Fruit fly (Drosophila melanogaster) whole organism, embryonic: ENCODE results near the gene CG34267.
A peak's percentile ranks its signal among the peaks of the same experiment; 100 is the strongest.

Source experiments
- Aef1 ChIP-seq: fragments of 200-800 bp; sonication (Bioruptor generic); IDR thresholded peaks from 3 replicates; pipeline ENCODE4 v1.3.6; 2022; ENCODE audit warnings: missing biosample characterization, missing genetic modification characterization
- CG10209 ChIP-seq: fragments of 200-800 bp; sonication (Bioruptor generic); optimal IDR thresholded peaks from 3 replicates; lab custom pipeline; 2017; ENCODE audit warnings: missing biosample characterization, mild to moderate bottlenecking, missing genetic modification characterization, missing genetic modification reagents
- CG10462 ChIP-seq: fragments of 200-800 bp; sonication (Bioruptor generic); optimal IDR thresholded peaks from 2 replicates; lab custom pipeline; 2016; ENCODE audit warnings: missing biosample characterization, missing genetic modification characterization
- CG11504 ChIP-seq: fragments of 200-800 bp; sonication (Bioruptor generic); optimal IDR thresholded peaks from 3 replicates; lab custom pipeline; 2019; ENCODE audit warnings: missing biosample characterization, mild to moderate bottlenecking, missing genetic modification characterization, moderate library complexity
- CG14050 ChIP-seq: fragments of 200-800 bp; sonication (Bioruptor generic); IDR thresholded peaks from 3 replicates; pipeline ENCODE4 v1.3.6; 2022; ENCODE audit warnings: missing biosample characterization, missing genetic modification characterization
- CG14667 ChIP-seq: fragments of 200-800 bp; sonication (Bioruptor generic); IDR thresholded peaks from 2 replicates; pipeline ENCODE4 v1.3.6; 2022; ENCODE audit warnings: missing biosample characterization, missing genetic modification characterization
- CG1529 ChIP-seq: fragments of 200-800 bp; sonication (Bioruptor generic); optimal IDR thresholded peaks from 3 replicates; lab custom pipeline; 2018; ENCODE audit warnings: missing biosample characterization, missing genetic modification characterization
- CG15514 ChIP-seq: fragments of 200-800 bp; sonication (Bioruptor generic); optimal IDR thresholded peaks from 3 replicates; lab custom pipeline; 2017; ENCODE audit warnings: missing biosample characterization, missing genetic modification characterization, mild to moderate bottlenecking, moderate library complexity, missing genetic modification reagents
- CG1603 ChIP-seq: fragments of 200-800 bp; sonication (Bioruptor generic); optimal IDR thresholded peaks from 2 replicates; lab custom pipeline; 2019; ENCODE audit warnings: missing biosample characterization, mild to moderate bottlenecking, missing genetic modification characterization, moderate library complexity
- CG16813 ChIP-seq: fragments of 200-800 bp; sonication (Bioruptor generic); IDR thresholded peaks from 3 replicates; pipeline ENCODE4 v1.3.6; 2022; ENCODE audit warnings: missing biosample characterization, missing genetic modification characterization; ENCODE audit not compliant: partially characterized antibody
- CG16863 ChIP-seq: fragments of 200-800 bp; sonication (Bioruptor generic); optimal IDR thresholded peaks from 3 replicates; lab custom pipeline; 2016; ENCODE audit warnings: missing biosample characterization, missing genetic modification characterization
- CG17361 ChIP-seq: fragments of 200-800 bp; sonication (Bioruptor generic); IDR thresholded peaks from 3 replicates; pipeline ENCODE4 v1.3.6; 2022; ENCODE audit warnings: missing biosample characterization, missing genetic modification characterization
- CG1792 ChIP-seq: fragments of 200-800 bp; sonication (Bioruptor generic); optimal IDR thresholded peaks from 2 replicates; lab custom pipeline; 2016; ENCODE audit warnings: missing biosample characterization, missing genetic modification characterization
- CG32767 ChIP-seq: fragments of 200-800 bp; sonication (Bioruptor generic); IDR thresholded peaks from 2 replicates; pipeline ENCODE4 v1.3.6; 2022; ENCODE audit warnings: missing biosample characterization, missing genetic modification characterization
- CG34376 ChIP-seq: fragments of 200-800 bp; sonication (Bioruptor generic); optimal IDR thresholded peaks from 2 replicates; lab custom pipeline; 2018; ENCODE audit warnings: missing biosample characterization, mild to moderate bottlenecking, missing genetic modification characterization
- CG6175 ChIP-seq: fragments of 200-800 bp; sonication (Bioruptor generic); IDR thresholded peaks from 3 replicates; pipeline ENCODE4 v1.3.6; 2022; ENCODE audit warnings: missing biosample characterization, missing genetic modification characterization
- CG6791 ChIP-seq: fragments of 200-800 bp; sonication (Bioruptor generic); IDR thresholded peaks from 3 replicates; pipeline ENCODE4 v1.3.6; 2022; ENCODE audit warnings: missing biosample characterization, missing genetic modification characterization; ENCODE audit not compliant: partially characterized antibody
- CG6854 ChIP-seq: fragments of 200-800 bp; sonication (Bioruptor generic); optimal IDR thresholded peaks from 3 replicates; lab custom pipeline; 2017; ENCODE audit warnings: missing biosample characterization, mild to moderate bottlenecking, missing genetic modification characterization
- CG7271 ChIP-seq: fragments of 200-800 bp; sonication (Bioruptor generic); optimal IDR thresholded peaks from 2 replicates; lab custom pipeline; 2018; ENCODE audit warnings: missing biosample characterization, mild to moderate bottlenecking, missing genetic modification characterization, moderate library complexity
- CG7786 ChIP-seq: fragments of 200-800 bp; sonication (Bioruptor generic); optimal IDR thresholded peaks from 2 replicates; lab custom pipeline; 2016; ENCODE audit warnings: missing biosample characterization, missing genetic modification characterization
- CG8388 ChIP-seq: fragments of 200-800 bp; sonication (Bioruptor generic); optimal IDR thresholded peaks from 2 replicates; lab custom pipeline; 2019; ENCODE audit warnings: missing biosample characterization, mild to moderate bottlenecking, missing genetic modification characterization, moderate library complexity
- CG8478 ChIP-seq: fragments of >200 bp; optimal IDR thresholded peaks from 2 replicates; lab custom pipeline; 2018
- D19B ChIP-seq: fragments of 200-800 bp; sonication (Bioruptor generic); optimal IDR thresholded peaks from 2 replicates; lab custom pipeline; 2017; ENCODE audit warnings: missing biosample characterization, mild to moderate bottlenecking, missing genetic modification characterization
- Dek ChIP-seq: fragments of 200-800 bp; sonication (Bioruptor generic); optimal IDR thresholded peaks from 3 replicates; lab custom pipeline; 2019; ENCODE audit warnings: missing biosample characterization, mild to moderate bottlenecking, missing genetic modification characterization, moderate library complexity
- Dll ChIP-seq: fragments of 200-800 bp; sonication (Bioruptor generic); IDR thresholded peaks from 4 replicates; pipeline ENCODE4 v1.3.6; 2022; ENCODE audit warnings: missing biosample characterization, missing genetic modification characterization; ENCODE audit not compliant: partially characterized antibody
- E2f1 ChIP-seq: fragments of 200-800 bp; sonication (Bioruptor generic); IDR thresholded peaks from 2 replicates; pipeline ENCODE4 v1.3.6; 2022; ENCODE audit warnings: missing biosample characterization, missing genetic modification characterization
- Eip74EF ChIP-seq, 2 experiments: fragments of 200-800 bp in 1 of 2; fragments of >200 bp in 1 of 2; sonication (Bioruptor generic) in 1 of 2; optimal IDR thresholded peaks; 2 replicates each; lab custom pipeline; 2017 to 2019; ENCODE audit warnings: missing biosample characterization in 2 of 2, missing genetic modification characterization in 2 of 2, mild to moderate bottlenecking in 1 of 2, moderate library complexity in 1 of 2
- Med ChIP-seq: fragments of 200-800 bp; sonication (Bioruptor generic); peaks from one replicate; lab custom pipeline; 2016; ENCODE audit warnings: missing biosample characterization, missing genetic modification characterization, mild to moderate bottlenecking, inconsistent platforms, moderate library complexity
- Meics ChIP-seq: fragments of 200-800 bp; sonication (Bioruptor generic); optimal IDR thresholded peaks from 2 replicates; lab custom pipeline; 2017; ENCODE audit warnings: missing biosample characterization, mild to moderate bottlenecking, missing genetic modification characterization
- Neu2 ChIP-seq: fragments of 200-800 bp; sonication (Bioruptor generic); optimal IDR thresholded peaks from 3 replicates; lab custom pipeline; 2016; ENCODE audit warnings: missing biosample characterization, missing genetic modification characterization, borderline replicate concordance
- Side ChIP-seq: fragments of 200-800 bp; sonication (Bioruptor generic); optimal IDR thresholded peaks from 2 replicates; lab custom pipeline; 2016; ENCODE audit warnings: missing biosample characterization, missing genetic modification characterization
- al ChIP-seq: fragments of 200-800 bp; sonication (Bioruptor generic); IDR thresholded peaks from 2 replicates; pipeline ENCODE4 v1.3.6; 2022; ENCODE audit warnings: missing biosample characterization, missing genetic modification characterization
- bowl ChIP-seq: fragments of 200-800 bp; sonication (Bioruptor generic); IDR thresholded peaks from 2 replicates; pipeline ENCODE4 v1.3.6; 2022; ENCODE audit warnings: missing biosample characterization, missing genetic modification characterization
- cas ChIP-seq: fragments of 200-800 bp; sonication (Bioruptor generic); IDR thresholded peaks from 2 replicates; pipeline ENCODE4 v1.3.6; 2022; ENCODE audit warnings: missing biosample characterization, missing genetic modification characterization
- caup ChIP-seq: fragments of 200-800 bp; sonication (Bioruptor generic); optimal IDR thresholded peaks from 3 replicates; lab custom pipeline; 2017; ENCODE audit warnings: missing biosample characterization, mild to moderate bottlenecking, missing genetic modification characterization, moderate library complexity; ENCODE audit not compliant: severe bottlenecking
- corto ChIP-seq: fragments of 200-800 bp; sonication (Bioruptor generic); optimal IDR thresholded peaks from 2 replicates; lab custom pipeline; 2016; ENCODE audit warnings: missing biosample characterization, mild to moderate bottlenecking, missing genetic modification characterization, moderate library complexity
- dan ChIP-seq: fragments of 200-800 bp; sonication (Bioruptor generic); IDR thresholded peaks from 2 replicates; pipeline ENCODE4 v1.3.6; 2022; ENCODE audit warnings: missing biosample characterization, missing genetic modification characterization
- dmrt99B ChIP-seq: fragments of 200-800 bp; sonication (Bioruptor generic); optimal IDR thresholded peaks from 2 replicates; lab custom pipeline; 2018; ENCODE audit warnings: missing biosample characterization, mild to moderate bottlenecking, missing genetic modification characterization, moderate library complexity
- ewg ChIP-seq: fragments of 200-800 bp; sonication (Bioruptor generic); optimal IDR thresholded peaks from 3 replicates; lab custom pipeline; 2017; ENCODE audit warnings: mild to moderate bottlenecking, missing biosample characterization, missing genetic modification reagents, missing genetic modification characterization
- gem ChIP-seq: fragments of 200-800 bp; sonication (Bioruptor generic); optimal IDR thresholded peaks from 2 replicates; lab custom pipeline; 2019; ENCODE audit warnings: missing biosample characterization, mild to moderate bottlenecking, missing genetic modification characterization, moderate library complexity
- jigr1 ChIP-seq: fragments of 200-800 bp; sonication (Bioruptor generic); IDR thresholded peaks from 3 replicates; pipeline ENCODE4 v1.3.6; 2022; ENCODE audit warnings: missing biosample characterization, missing genetic modification characterization
- nmo ChIP-seq: fragments of 200-800 bp; sonication (Bioruptor generic); optimal IDR thresholded peaks from 2 replicates; lab custom pipeline; 2018; ENCODE audit warnings: missing biosample characterization, mild to moderate bottlenecking, missing genetic modification characterization, moderate library complexity
- pho ChIP-seq: fragments of 200-800 bp; sonication (Bioruptor generic); optimal IDR thresholded peaks from 2 replicates; lab custom pipeline; 2016; ENCODE audit warnings: missing biosample characterization, missing genetic modification characterization
- psq ChIP-seq: fragments of 200-800 bp; sonication (Bioruptor generic); optimal IDR thresholded peaks from 2 replicates; lab custom pipeline; 2017; ENCODE audit warnings: missing biosample characterization, missing genetic modification characterization
- slbo ChIP-seq: fragments of 200-800 bp; sonication (Bioruptor generic); IDR thresholded peaks from 2 replicates; pipeline ENCODE4 v1.3.6; 2022; ENCODE audit warnings: missing biosample characterization, missing genetic modification characterization
- tin ChIP-seq: fragments of 200-800 bp; sonication (Bioruptor generic); optimal IDR thresholded peaks from 3 replicates; lab custom pipeline; 2016; ENCODE audit warnings: missing biosample characterization, missing genetic modification characterization
- unpg ChIP-seq: fragments of 200-800 bp; sonication (Bioruptor generic); optimal IDR thresholded peaks from 3 replicates; lab custom pipeline; 2018; ENCODE audit warnings: missing biosample characterization, mild to moderate bottlenecking, missing genetic modification characterization, moderate library complexity
- wek ChIP-seq: fragments of 200-800 bp; sonication (Bioruptor generic); optimal IDR thresholded peaks from 3 replicates; lab custom pipeline; 2018; ENCODE audit warnings: missing biosample characterization, mild to moderate bottlenecking, missing genetic modification characterization, moderate library complexity
- z ChIP-seq: fragments of 200-800 bp; sonication (Bioruptor generic); IDR thresholded peaks from 3 replicates; pipeline ENCODE4 v1.3.6; 2022; ENCODE audit warnings: missing biosample characterization, missing genetic modification characterization
- zfh2 ChIP-seq: fragments of 200-800 bp; sonication (Bioruptor generic); optimal IDR thresholded peaks from 2 replicates; lab custom pipeline; 2016; ENCODE audit warnings: missing biosample characterization, missing genetic modification characterization

CG34267 gene

DNA sequence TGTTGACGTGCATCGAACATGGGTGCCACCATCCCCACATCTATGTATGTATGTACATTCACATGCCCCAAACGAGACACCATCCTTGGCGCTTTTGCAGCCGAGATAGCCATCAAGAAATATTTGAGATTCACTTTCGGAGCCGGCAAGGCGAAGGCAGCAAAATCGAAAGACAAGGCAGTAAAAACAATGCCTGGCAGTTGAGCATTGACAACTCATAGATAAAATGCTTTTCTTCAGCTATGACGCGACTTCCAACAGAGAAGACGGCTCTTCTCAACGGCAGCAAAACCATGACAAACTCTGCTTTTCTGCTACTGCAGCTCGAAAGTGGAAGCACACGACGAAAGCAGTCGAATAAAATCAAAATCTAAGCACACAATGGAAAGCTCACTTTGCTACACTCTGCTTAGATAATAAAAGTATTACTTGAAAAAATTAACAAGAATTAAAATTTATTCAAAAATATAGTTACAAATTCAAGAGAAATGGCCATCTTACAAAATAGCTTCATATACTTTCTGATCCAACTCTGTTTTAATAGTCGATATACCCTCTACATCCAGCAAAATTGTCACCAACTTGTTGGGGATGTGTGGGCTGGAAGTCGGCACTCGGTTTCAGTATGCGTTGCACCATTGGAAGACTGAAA lies 16.8 kb upstream of the CG34267 start (continued):
- no peak for TF ChIP-seq z (GFP tag; lab: Robert Waterston, UW)
- peak in 1 of 2 experiments; percentile 22 for TF ChIP-seq Eip74EF (GFP tag; optimal IDR thresholded peaks at IDR 0.05; lab: Kevin White, UChicago)
- peak; percentile 61 for TF ChIP-seq CG11504 (tag; lab: Kevin White, UChicago)
- TF ChIP-seq CG8478: no peak
- peak; percentile 3 for TF ChIP-seq CG1603
- no peak for TF ChIP-seq Side (GFP tag; lab: Kevin White, UChicago)
- TF ChIP-seq CG32767 (GFP tag; lab: Robert Waterston, UW): no peak
- TF ChIP-seq al (GFP tag; lab: Robert Waterston, UW): no peak
- no peak for TF ChIP-seq CG16813 (GFP tag; lab: Robert Waterston, UW)
- TF ChIP-seq CG7271 (tag; lab: Kevin White, UChicago): no peak
- TF ChIP-seq CG16863 (GFP tag; lab: Kevin White, UChicago): peak; percentile 21
- no peak for TF ChIP-seq caup (GFP tag; lab: Kevin White, UChicago)
- TF ChIP-seq wek (GFP tag; lab: Kevin White, UChicago): no peak
- TF ChIP-seq D19B (GFP tag; lab: Kevin White, UChicago): no peak
- no peak for TF ChIP-seq CG7786 (GFP tag; lab: Kevin White, UChicago)
- no peak for TF ChIP-seq Dll (GFP tag; lab: Robert Waterston, UW)
- TF ChIP-seq tin (GFP tag; lab: Kevin White, UChicago): peak; percentile 16
- no peak for TF ChIP-seq dan (GFP tag; lab: Robert Waterston, UW)
- 0 out of 2 replicates have a peak, but pooled peaks have one; percentile 9 for TF ChIP-seq slbo
- TF ChIP-seq Meics (GFP tag; lab: Kevin White, UChicago): no peak
- TF ChIP-seq psq (GFP tag; lab: Kevin White, UChicago): no peak
- TF ChIP-seq corto: no peak
- TF ChIP-seq zfh2: no peak
- TF ChIP-seq CG14050 (GFP tag; lab: Robert Waterston, UW): no peak
- no peak for TF ChIP-seq CG10209 (GFP tag; lab: Kevin White, UChicago)
- TF ChIP-seq CG1792 (GFP tag; lab: Kevin White, UChicago): no peak
- TF ChIP-seq CG8388 (GFP tag; lab: Kevin White, UChicago): peak; percentile 31
- peak; percentile 67 for TF ChIP-seq CG17361 (GFP tag; lab: Robert Waterston, UW)
- peak; percentile 73 for TF ChIP-seq dmrt99B (tag; lab: Kevin White, UChicago)
- TF ChIP-seq CG14667 (GFP tag; lab: Robert Waterston, UW): no peak
- peak; percentile 26 for TF ChIP-seq CG1529 (GFP tag; lab: Kevin White, UChicago)
- no peak for TF ChIP-seq Med (GFP tag; lab: Kevin White, UChicago)
- TF ChIP-seq Neu2 (GFP tag; lab: Kevin White, UChicago): no peak
- no peak for TF ChIP-seq jigr1 (GFP tag; lab: Robert Waterston, UW)
- TF ChIP-seq ewg (GFP tag; lab: Kevin White, UChicago): peak; percentile 32
- no peak for TF ChIP-seq CG6791 (GFP tag; lab: Robert Waterston, UW)
- TF ChIP-seq nmo (GFP tag; lab: Kevin White, UChicago): peak; percentile 51
- TF ChIP-seq Dek (tag; lab: Kevin White, UChicago): no peak
- peak; percentile 11 for TF ChIP-seq unpg (GFP tag; lab: Kevin White, UChicago)
- TF ChIP-seq CG15514 (GFP tag; lab: Kevin White, UChicago): no peak
- peak; percentile 52 for TF ChIP-seq gem (tag; lab: Kevin White, UChicago)
- TF ChIP-seq E2f1 (GFP tag; lab: Robert Waterston, UW): peak; percentile 39; the same call in 1 of the 2 replicates
- no peak for TF ChIP-seq CG6175 (GFP tag; lab: Robert Waterston, UW)
- TF ChIP-seq CG34376 (GFP tag; lab: Kevin White, UChicago): no peak
- TF ChIP-seq pho (GFP tag; lab: Kevin White, UChicago): no peak
- no peak for TF ChIP-seq cas (GFP tag; lab: Robert Waterston, UW)
- TF ChIP-seq CG10462 (GFP tag; lab: Kevin White, UChicago): no peak
- no peak for TF ChIP-seq bowl (GFP tag; lab: Robert Waterston, UW)
- TF ChIP-seq Aef1 (GFP tag; lab: Robert Waterston, UW): no peak
- no peak for TF ChIP-seq CG6854 (GFP tag; lab: Kevin White, UChicago)
